Worm (Caenorhabditis elegans) whole organism, L4 larva: Measurements from ENCODE around the gene nhr-159.

ENCODE experiments used
- ceh-20 ChIP-seq: fragments of 200-800 bp; sonication (Bioruptor generic); IDR thresholded peaks from 2 replicates; pipeline ENCODE4 v1.3.6; 2022; ENCODE audit warnings: missing genetic modification reagents, missing genetic modification characterization, missing compliant biosample characterization
- nhr-237 ChIP-seq: sonication (generic microtip); optimal IDR thresholded peaks from 2 replicates; lab custom pipeline; 2017; ENCODE audit warnings: missing biosample characterization, missing genetic modification characterization

- TF ChIP-seq nhr-237 (tag; lab: Kevin White, UChicago) (no peak), ceh-20 (GFP tag; lab: Robert Waterston, UW) (no peak)
These were observed 38.4 kb upstream of the nhr-159 start, which contains the start of gene srx-67 for ce11 chrV:3916480-3916879.
